Worm (Caenorhabditis elegans): ENCODE results near the gene col-109.

DNA sequence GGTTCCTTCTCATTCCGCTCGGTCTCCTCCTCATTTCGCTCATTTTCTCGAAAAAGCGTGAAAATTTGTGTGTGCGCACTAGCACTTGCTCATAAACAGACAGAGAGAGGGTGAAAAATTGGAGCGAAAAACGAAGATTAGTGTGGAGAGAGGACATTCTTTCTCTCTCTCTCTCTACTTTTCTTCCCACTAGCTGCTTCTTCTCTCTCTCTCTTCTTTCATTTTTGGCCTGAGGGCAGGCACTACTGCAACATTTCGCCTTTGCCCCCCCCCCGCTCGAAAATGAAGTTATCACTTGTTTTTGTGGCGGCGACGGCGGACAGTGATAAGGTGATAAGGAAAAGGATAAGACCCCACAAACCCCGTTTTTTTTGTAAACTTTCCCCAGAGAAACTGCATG is 25.0 kb upstream of the col-109 start:
- TF ChIP-seq ztf-11 (tag; optimal IDR thresholded peaks at IDR 0.05), result no peak
- TF ChIP-seq mep-1 (tag; optimal IDR thresholded peaks at IDR 0.05), result no peak
